Worm (Caenorhabditis elegans): ENCODE results near the gene mcm-3AP.

DNA sequence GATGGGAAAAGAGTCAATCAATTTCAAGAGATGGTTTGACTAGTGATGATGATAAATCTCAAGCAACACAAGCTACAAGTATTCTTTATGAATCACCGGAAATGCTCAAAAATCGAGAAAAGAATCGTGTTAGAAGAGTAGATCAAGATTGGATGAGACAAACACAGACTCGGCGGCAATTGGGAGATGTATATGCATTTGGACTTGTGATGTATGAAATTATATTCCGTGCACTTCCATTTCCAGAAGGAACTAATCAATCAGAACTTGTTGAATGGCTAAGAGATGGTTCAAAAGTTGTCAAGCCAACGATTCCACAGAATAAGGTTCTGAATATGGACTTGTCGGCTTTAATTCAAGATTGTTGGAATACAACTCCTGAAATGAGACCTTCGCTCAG, 16.6 kb upstream of the mcm-3AP start:
- TF ChIP-seq sptf-1 (tag; optimal IDR thresholded peaks at IDR 0.05), result no peak
- TF ChIP-seq pha-4 (tag; optimal IDR thresholded peaks at IDR 0.05), result no peak
- TF ChIP-seq lin-13 (tag; optimal IDR thresholded peaks at IDR 0.05), result no peak
- no peak for TF ChIP-seq unc-39 (tag; optimal IDR thresholded peaks at IDR 0.05)
- no peak for TF ChIP-seq flh-1 (GFP tag; optimal IDR thresholded peaks at IDR 0.05)
- TF ChIP-seq unc-62 (GFP tag; optimal IDR thresholded peaks at IDR 0.05), result no peak
- no peak for TF ChIP-seq mab-5 (tag; optimal IDR thresholded peaks at IDR 0.05)
- no peak for TF ChIP-seq elt-3 (tag; optimal IDR thresholded peaks at IDR 0.05)
- TF ChIP-seq ztf-11 (tag; optimal IDR thresholded peaks at IDR 0.05), result no peak

Measured in whole organism, mixed stage, embryonic.